Fruit fly (Drosophila melanogaster) whole organism, pupa: ENCODE measurements around the gene CG13634.

ENCODE experiments used
- CG10348 ChIP-seq: fragments of 200-800 bp; sonication (Bioruptor generic); IDR thresholded peaks from 2 replicates; pipeline ENCODE4 v1.3.6; 2022; ENCODE audit warnings: missing biosample characterization, missing genetic modification characterization
- CG12605 ChIP-seq: fragments of 200-800 bp; sonication (Bioruptor generic); IDR thresholded peaks from 2 replicates; pipeline ENCODE4 v1.3.6; 2022; ENCODE audit warnings: missing biosample characterization, missing genetic modification characterization
- CG13204 ChIP-seq: fragments of 200-800 bp; sonication (Bioruptor generic); optimal IDR thresholded peaks from 2 replicates; lab custom pipeline; 2018; ENCODE audit warnings: missing biosample characterization, mild to moderate bottlenecking, missing genetic modification characterization, moderate library complexity
- CG14655 ChIP-seq: fragments of 200-800 bp; sonication (Bioruptor generic); optimal IDR thresholded peaks from 3 replicates; lab custom pipeline; 2017; ENCODE audit warnings: mild to moderate bottlenecking, missing biosample characterization, missing genetic modification reagents, missing genetic modification characterization
- CG15710 ChIP-seq: fragments of 200-800 bp; sonication (Bioruptor generic); optimal IDR thresholded peaks from 2 replicates; lab custom pipeline; 2018; ENCODE audit warnings: missing biosample characterization, mild to moderate bottlenecking, missing genetic modification characterization, moderate library complexity
- CG17806 ChIP-seq: fragments of 200-800 bp; sonication (Bioruptor generic); optimal IDR thresholded peaks from 2 replicates; lab custom pipeline; 2018; ENCODE audit warnings: missing biosample characterization, mild to moderate bottlenecking, missing genetic modification characterization, moderate library complexity
- CG32121 ChIP-seq: fragments of 200-800 bp; sonication (Bioruptor generic); IDR thresholded peaks from 2 replicates; pipeline ENCODE4 v1.3.6; 2022; ENCODE audit warnings: missing biosample characterization, missing genetic modification characterization
- CG34367 ChIP-seq: fragments of 200-800 bp; sonication (Bioruptor generic); optimal IDR thresholded peaks from 2 replicates; lab custom pipeline; 2018; ENCODE audit warnings: missing biosample characterization, mild to moderate bottlenecking, missing genetic modification characterization
- CG4496 ChIP-seq: fragments of 200-800 bp; sonication (Bioruptor generic); IDR thresholded peaks from 3 replicates; pipeline ENCODE4 v1.3.6; 2022; ENCODE audit warnings: missing biosample characterization, missing genetic modification characterization
- CG8159 ChIP-seq: fragments of 200-800 bp; sonication (Bioruptor generic); optimal IDR thresholded peaks from 3 replicates; lab custom pipeline; 2018; ENCODE audit warnings: missing biosample characterization, mild to moderate bottlenecking, missing genetic modification characterization, moderate library complexity
- CG8301 ChIP-seq: fragments of 200-800 bp; sonication (Bioruptor generic); optimal IDR thresholded peaks from 2 replicates; lab custom pipeline; 2018; ENCODE audit warnings: missing biosample characterization, mild to moderate bottlenecking, missing genetic modification characterization
- CG9948 ChIP-seq: fragments of 200-800 bp; sonication (Bioruptor generic); optimal IDR thresholded peaks from 2 replicates; lab custom pipeline; 2018; ENCODE audit warnings: missing biosample characterization, mild to moderate bottlenecking, missing genetic modification characterization, moderate library complexity
- D1 ChIP-seq: fragments of 200-800 bp; sonication (Bioruptor generic); optimal IDR thresholded peaks from 2 replicates; lab custom pipeline; 2018; ENCODE audit warnings: missing biosample characterization, mild to moderate bottlenecking, missing genetic modification characterization, moderate library complexity
- EcR ChIP-seq: fragments of 200-800 bp; sonication (Bioruptor generic); optimal IDR thresholded peaks from 3 replicates; lab custom pipeline; 2019; ENCODE audit warnings: missing biosample characterization, missing genetic modification characterization, mild to moderate bottlenecking, moderate library complexity, missing genetic modification reagents
- Ets98B ChIP-seq: fragments of 200-800 bp; sonication (Bioruptor generic); IDR thresholded peaks from 2 replicates; pipeline ENCODE4 v1.3.6; 2022; ENCODE audit warnings: missing biosample characterization, missing genetic modification characterization
- Pif1A ChIP-seq: fragments of 200-800 bp; sonication (Bioruptor generic); optimal IDR thresholded peaks from 3 replicates; lab custom pipeline; 2016; ENCODE audit warnings: missing biosample characterization, missing genetic modification characterization
- Pif1B ChIP-seq: fragments of 200-800 bp; sonication (Bioruptor generic); optimal IDR thresholded peaks from 3 replicates; lab custom pipeline; 2016; ENCODE audit warnings: missing biosample characterization, missing genetic modification characterization
- Snoo ChIP-seq: fragments of 200-800 bp; sonication (Bioruptor generic); optimal IDR thresholded peaks from 3 replicates; lab custom pipeline; 2017; ENCODE audit warnings: missing biosample characterization, mild to moderate bottlenecking, missing genetic modification characterization, inconsistent platforms
- fd96Ca ChIP-seq: fragments of 200-800 bp; sonication (Bioruptor generic); IDR thresholded peaks from 3 replicates; pipeline ENCODE4 v1.3.6; 2022; ENCODE audit warnings: missing biosample characterization, missing genetic modification characterization
- gl ChIP-seq: fragments of 200-800 bp; sonication (Bioruptor generic); optimal IDR thresholded peaks from 2 replicates; lab custom pipeline; 2018; ENCODE audit warnings: missing biosample characterization, mild to moderate bottlenecking, missing genetic modification characterization
- rn ChIP-seq: fragments of 200-800 bp; sonication (Bioruptor generic); IDR thresholded peaks from 2 replicates; pipeline ENCODE4 v1.3.6; 2022; ENCODE audit warnings: missing biosample characterization, missing genetic modification characterization

CG13634 gene

dm6 chr3R:24809576-24810279 is 19.8 kb upstream of the CG13634 start:
- TF ChIP-seq CG34367 (tag; lab: Kevin White, UChicago) (no peak), gl (no peak), Ets98B (GFP tag; lab: Robert Waterston, UW) (no peak), CG9948 (tag; lab: Kevin White, UChicago) (no peak), Pif1A (GFP tag; lab: Kevin White, UChicago) (no peak)
- TF ChIP-seq, all 21 proteins: peak for 0

- no peak for TF ChIP-seq rn (GFP tag; lab: Robert Waterston, UW)
- no peak for TF ChIP-seq Pif1B (GFP tag; lab: Kevin White, UChicago)
- no peak for TF ChIP-seq Snoo (tag; lab: Kevin White, UChicago)
- TF ChIP-seq Pif1A (GFP tag; lab: Kevin White, UChicago), result no peak
- no peak for TF ChIP-seq CG14655 (GFP tag; lab: Kevin White, UChicago)
- TF ChIP-seq D1 (tag; lab: Kevin White, UChicago), result no peak
- no peak for TF ChIP-seq CG12605
- no peak for TF ChIP-seq fd96Ca
Observed at dm6 chr3R:24807321-24807720, 17.4 kb upstream of the CG13634 start, which contains the start of gene CG6980. TSS of gene CG6980 (plus strand) at chr3R:24807621.

dm6 chr3R:24805048-24805447 is 15.1 kb upstream of the CG13634 start, which contains the start of gene polybromo:
TSS of gene polybromo (minus strand) at chr3R:24805259.
- TF ChIP-seq CG4496 (GFP tag; lab: Robert Waterston, UW), result no peak
- no peak for TF ChIP-seq CG14655 (GFP tag; lab: Kevin White, UChicago)
- TF ChIP-seq Pif1B (GFP tag; lab: Kevin White, UChicago), result no peak
- TF ChIP-seq CG34367 (tag; lab: Kevin White, UChicago), result no peak
- TF ChIP-seq, all 21 proteins: peak for 0

dm6 chr3R:24799503-24799902 is 9.6 kb upstream of the CG13634 start, which contains the start of gene Ude:
TSS of gene Ude (minus strand) at chr3R:24799668.
- TF ChIP-seq CG17806 (tag; lab: Kevin White, UChicago) (no peak), Pif1B (GFP tag; lab: Kevin White, UChicago) (no peak), CG12605 (no peak), CG15710 (no peak), CG8159 (tag; lab: Kevin White, UChicago) (no peak), fd96Ca (no peak), gl (no peak), CG10348 (GFP tag; lab: Robert Waterston, UW) (no peak), Snoo (tag; lab: Kevin White, UChicago) (no peak), CG32121 (GFP tag; lab: Robert Waterston, UW) (no peak), D1 (tag; lab: Kevin White, UChicago) (no peak)

dm6 chr3R:24798595-24798994 is 8.7 kb upstream of the CG13634 start:
- TF ChIP-seq CG4496 (GFP tag; lab: Robert Waterston, UW) (0 out of 3 replicates have a peak, but pooled peaks have one; percentile 24), Snoo (tag; lab: Kevin White, UChicago) (no peak)

- TF ChIP-seq CG12605, result no peak
- TF ChIP-seq CG17806 (tag; lab: Kevin White, UChicago), result no peak
- no peak for TF ChIP-seq CG8159 (tag; lab: Kevin White, UChicago)
- no peak for TF ChIP-seq CG9948 (tag; lab: Kevin White, UChicago)
- no peak for TF ChIP-seq CG14655 (GFP tag; lab: Kevin White, UChicago)
- TF ChIP-seq CG10348 (GFP tag; lab: Robert Waterston, UW), result no peak
- TF ChIP-seq Ets98B (GFP tag; lab: Robert Waterston, UW), result no peak
- TF ChIP-seq fd96Ca, result no peak
- no peak for TF ChIP-seq CG34367 (tag; lab: Kevin White, UChicago)
- no peak for TF ChIP-seq Pif1A (GFP tag; lab: Kevin White, UChicago)
- no peak for TF ChIP-seq rn (GFP tag; lab: Robert Waterston, UW)
- no peak for TF ChIP-seq CG4496 (GFP tag; lab: Robert Waterston, UW)
- TF ChIP-seq CG32121 (GFP tag; lab: Robert Waterston, UW), result no peak
- no peak for TF ChIP-seq Pif1B (GFP tag; lab: Kevin White, UChicago)
Observed at dm6 chr3R:24787734-24788133, 2.2 kb downstream of the CG13634 start, which contains the start of gene Ets96B. TSS of gene Ets96B (plus strand) at chr3R:24788054.

- TF ChIP-seq CG10348 (GFP tag; lab: Robert Waterston, UW) (no peak), CG13204 (GFP tag; lab: Kevin White, UChicago) (no peak), gl (peak; percentile 22), CG32121 (GFP tag; lab: Robert Waterston, UW) (no peak), CG14655 (GFP tag; lab: Kevin White, UChicago) (peak; percentile 43), CG17806 (tag; lab: Kevin White, UChicago) (peak; percentile 16), D1 (tag; lab: Kevin White, UChicago) (no peak), EcR (GFP tag; lab: Kevin White, UChicago) (peak; percentile 56), Pif1B (GFP tag; lab: Kevin White, UChicago) (peak; percentile 24), CG4496 (GFP tag; lab: Robert Waterston, UW) (peak; percentile 85), Pif1A (GFP tag; lab: Kevin White, UChicago) (peak; percentile 45), CG12605 (peak; percentile 20; the same call in 1 of the 2 replicates), Ets98B (GFP tag; lab: Robert Waterston, UW) (peak; percentile 47; the same call in 1 of the 2 replicates), CG8159 (tag; lab: Kevin White, UChicago) (peak; percentile 50), fd96Ca (no peak), CG15710 (peak; percentile 38), CG9948 (tag; lab: Kevin White, UChicago) (peak; percentile 4), Snoo (tag; lab: Kevin White, UChicago) (peak; percentile 84), CG8301 (tag; lab: Kevin White, UChicago) (no peak), rn (GFP tag; lab: Robert Waterston, UW) (0 out of 2 replicates have a peak, but pooled peaks have one; percentile 7), CG34367 (tag; lab: Kevin White, UChicago) (peak; percentile 57)
Observed at dm6 chr3R:24787042-24787565, 2.8 kb downstream of the CG13634 start, which contains the start of gene CG5805. TSS of gene CG5805 (minus strand) at chr3R:24787421.
